Fruit fly (Drosophila melanogaster) whole organism, embryonic: ENCODE measurements around the gene eas.

ENCODE experiments used
- Bdp1 ChIP-seq: fragments of 200-800 bp; sonication (Bioruptor generic); optimal IDR thresholded peaks from 3 replicates; lab custom pipeline; 2016; ENCODE audit warnings: missing biosample characterization, missing genetic modification characterization
- CG12942 ChIP-seq: fragments of 200-800 bp; sonication (Bioruptor generic); optimal IDR thresholded peaks from 3 replicates; lab custom pipeline; 2016; ENCODE audit warnings: missing biosample characterization, missing genetic modification characterization
- CG17359 ChIP-seq: fragments of 200-800 bp; sonication (Bioruptor generic); optimal IDR thresholded peaks from 3 replicates; lab custom pipeline; 2018; ENCODE audit warnings: missing biosample characterization, mild to moderate bottlenecking, missing genetic modification characterization, moderate library complexity
- CG17829 ChIP-seq: fragments of 200-800 bp; optimal IDR thresholded peaks from 2 replicates; lab custom pipeline; 2019; ENCODE audit warnings: missing biosample characterization, mild to moderate bottlenecking, missing genetic modification characterization, moderate library complexity
- CG18619 ChIP-seq: fragments of 200-800 bp; sonication (Bioruptor generic); optimal IDR thresholded peaks from 3 replicates; lab custom pipeline; 2017; ENCODE audit warnings: missing biosample characterization, mild to moderate bottlenecking, missing genetic modification characterization
- CG2712 ChIP-seq: fragments of 200-800 bp; optimal IDR thresholded peaks from 3 replicates; lab custom pipeline; 2019; ENCODE audit warnings: missing biosample characterization, mild to moderate bottlenecking, missing genetic modification characterization, moderate library complexity
- CG3065 ChIP-seq: fragments of 200-800 bp; sonication (Bioruptor generic); optimal IDR thresholded peaks from 2 replicates; lab custom pipeline; 2016; ENCODE audit warnings: missing biosample characterization, missing genetic modification characterization
- CG31441 ChIP-seq: fragments of 200-800 bp; sonication (Bioruptor generic); IDR thresholded peaks from 2 replicates; pipeline ENCODE4 v1.3.6; 2022; ENCODE audit warnings: missing biosample characterization, missing genetic modification characterization
- CG32767 ChIP-seq: fragments of 200-800 bp; sonication (Bioruptor generic); IDR thresholded peaks from 2 replicates; pipeline ENCODE4 v1.3.6; 2022; ENCODE audit warnings: missing biosample characterization, missing genetic modification characterization
- CG43689 ChIP-seq: fragments of 200-800 bp; sonication (Bioruptor generic); IDR thresholded peaks from 2 replicates; pipeline ENCODE4 v1.3.6; 2022; ENCODE audit warnings: missing biosample characterization, missing genetic modification characterization
- CG4617 ChIP-seq: fragments of 200-800 bp; sonication (Bioruptor generic); optimal IDR thresholded peaks from 3 replicates; lab custom pipeline; 2016; ENCODE audit warnings: missing biosample characterization, missing genetic modification characterization, borderline replicate concordance
- CG6791 ChIP-seq: fragments of 200-800 bp; sonication (Bioruptor generic); IDR thresholded peaks from 3 replicates; pipeline ENCODE4 v1.3.6; 2022; ENCODE audit warnings: missing biosample characterization, missing genetic modification characterization; ENCODE audit not compliant: partially characterized antibody
- CG7357 ChIP-seq: fragments of 200-800 bp; sonication (Bioruptor generic); IDR thresholded peaks from 3 replicates; pipeline ENCODE4 v1.3.6; 2022; ENCODE audit warnings: missing biosample characterization, missing genetic modification characterization
- CG7556 ChIP-seq: fragments of 200-800 bp; sonication (Bioruptor generic); optimal IDR thresholded peaks from 2 replicates; lab custom pipeline; 2017; ENCODE audit warnings: missing biosample characterization, mild to moderate bottlenecking, missing genetic modification characterization
- CG8765 ChIP-seq: fragments of 200-800 bp; sonication (Bioruptor generic); IDR thresholded peaks from 2 replicates; pipeline ENCODE4 v1.3.6; 2022; ENCODE audit warnings: missing biosample characterization, missing genetic modification characterization
- CG9797 ChIP-seq: fragments of 200-800 bp; sonication (Bioruptor generic); optimal IDR thresholded peaks from 3 replicates; lab custom pipeline; 2018; ENCODE audit warnings: missing biosample characterization, mild to moderate bottlenecking, missing genetic modification characterization
- Camta ChIP-seq: fragments of 200-800 bp; sonication (Bioruptor generic); optimal IDR thresholded peaks from 2 replicates; lab custom pipeline; 2016; ENCODE audit warnings: missing biosample characterization, missing genetic modification characterization
- Dbx ChIP-seq: fragments of 200-800 bp; sonication (Bioruptor generic); IDR thresholded peaks from 3 replicates; pipeline ENCODE4 v1.3.6; 2022; ENCODE audit warnings: missing biosample characterization, missing genetic modification characterization
- Dek ChIP-seq: fragments of 200-800 bp; sonication (Bioruptor generic); optimal IDR thresholded peaks from 3 replicates; lab custom pipeline; 2019; ENCODE audit warnings: missing biosample characterization, mild to moderate bottlenecking, missing genetic modification characterization, moderate library complexity
- Dll ChIP-seq: fragments of 200-800 bp; sonication (Bioruptor generic); IDR thresholded peaks from 4 replicates; pipeline ENCODE4 v1.3.6; 2022; ENCODE audit warnings: missing biosample characterization, missing genetic modification characterization; ENCODE audit not compliant: partially characterized antibody
- E2f1 ChIP-seq: fragments of 200-800 bp; sonication (Bioruptor generic); IDR thresholded peaks from 2 replicates; pipeline ENCODE4 v1.3.6; 2022; ENCODE audit warnings: missing biosample characterization, missing genetic modification characterization
- Eip74EF ChIP-seq, 2 experiments: fragments of 200-800 bp in 1 of 2; fragments of >200 bp in 1 of 2; sonication (Bioruptor generic) in 1 of 2; optimal IDR thresholded peaks; 2 replicates each; lab custom pipeline; 2017 to 2019; ENCODE audit warnings: missing biosample characterization in 2 of 2, missing genetic modification characterization in 2 of 2, mild to moderate bottlenecking in 1 of 2, moderate library complexity in 1 of 2
- Lim3 ChIP-seq: fragments of 200-800 bp; sonication (Bioruptor generic); IDR thresholded peaks from 2 replicates; pipeline ENCODE4 v1.3.6; 2022; ENCODE audit warnings: missing biosample characterization, missing genetic modification characterization
- MTF-1 ChIP-seq: fragments of 200-800 bp; sonication (Bioruptor generic); optimal IDR thresholded peaks from 2 replicates; lab custom pipeline; 2018; ENCODE audit warnings: missing biosample characterization, mild to moderate bottlenecking, missing genetic modification characterization, borderline replicate concordance
- Max ChIP-seq: fragments of 200-800 bp; sonication (Bioruptor generic); optimal IDR thresholded peaks from 2 replicates; lab custom pipeline; 2016; ENCODE audit warnings: missing biosample characterization, mild to moderate bottlenecking, missing genetic modification characterization
- Stat92E ChIP-seq, 3 experiments: fragments of >200 bp in 2 of 3; fragments of 200-800 bp in 1 of 3; sonication (Bioruptor generic) in 1 of 3; optimal IDR thresholded peaks; 2 replicates each; lab custom pipeline; 2017 to 2019; ENCODE audit warnings: missing biosample characterization in 3 of 3, missing genetic modification characterization in 3 of 3, mild to moderate bottlenecking in 1 of 3, moderate library complexity in 1 of 3
- al ChIP-seq: fragments of 200-800 bp; sonication (Bioruptor generic); IDR thresholded peaks from 2 replicates; pipeline ENCODE4 v1.3.6; 2022; ENCODE audit warnings: missing biosample characterization, missing genetic modification characterization
- amos ChIP-seq: fragments of 200-800 bp; sonication (Bioruptor generic); IDR thresholded peaks from 2 replicates; pipeline ENCODE4 v1.3.6; 2022; ENCODE audit warnings: missing biosample characterization, missing genetic modification characterization; ENCODE audit not compliant: partially characterized antibody
- cato ChIP-seq: fragments of 200-800 bp; sonication (Bioruptor generic); optimal IDR thresholded peaks from 2 replicates; lab custom pipeline; 2016; ENCODE audit warnings: missing biosample characterization, missing genetic modification characterization, borderline replicate concordance
- gro ChIP-seq: fragments of 200-800 bp; sonication (Bioruptor generic); optimal IDR thresholded peaks from 2 replicates; lab custom pipeline; 2016; ENCODE audit warnings: missing biosample characterization, missing genetic modification characterization
- gt ChIP-seq: fragments of 200-800 bp; sonication (Bioruptor generic); IDR thresholded peaks from 2 replicates; pipeline ENCODE4 v1.3.6; 2022; ENCODE audit warnings: missing biosample characterization, missing genetic modification characterization
- ham ChIP-seq: fragments of 200-800 bp; sonication (Bioruptor generic); IDR thresholded peaks from 2 replicates; pipeline ENCODE4 v1.3.6; 2022; ENCODE audit warnings: missing biosample characterization, missing genetic modification characterization
- inv ChIP-seq: fragments of 200-800 bp; sonication (Bioruptor generic); IDR thresholded peaks from 2 replicates; pipeline ENCODE4 v1.3.6; 2022; ENCODE audit warnings: missing biosample characterization, missing genetic modification characterization; ENCODE audit not compliant: partially characterized antibody
- jing ChIP-seq: fragments of 200-800 bp; sonication (Bioruptor generic); optimal IDR thresholded peaks from 2 replicates; lab custom pipeline; 2018; ENCODE audit warnings: missing biosample characterization, mild to moderate bottlenecking, missing genetic modification characterization
- ken ChIP-seq: fragments of 200-800 bp; sonication (Bioruptor generic); IDR thresholded peaks from 3 replicates; pipeline ENCODE4 v1.3.6; 2022; ENCODE audit warnings: missing biosample characterization, missing genetic modification characterization
- nerfin-2 ChIP-seq: fragments of 200-800 bp; sonication (Bioruptor generic); IDR thresholded peaks from 2 replicates; pipeline ENCODE4 v1.3.6; 2022; ENCODE audit warnings: missing biosample characterization, missing genetic modification characterization; ENCODE audit not compliant: partially characterized antibody
- pb ChIP-seq: fragments of 200-800 bp; sonication (Bioruptor generic); optimal IDR thresholded peaks from 3 replicates; lab custom pipeline; 2016; ENCODE audit warnings: missing biosample characterization, missing genetic modification characterization
- pfk ChIP-seq: fragments of 200-800 bp; sonication (Bioruptor generic); optimal IDR thresholded peaks from 2 replicates; lab custom pipeline; 2018; ENCODE audit warnings: missing biosample characterization, mild to moderate bottlenecking, missing genetic modification characterization, moderate library complexity
- pzg ChIP-seq: fragments of 200-800 bp; sonication (Bioruptor generic); optimal IDR thresholded peaks from 3 replicates; lab custom pipeline; 2018; ENCODE audit warnings: missing biosample characterization, mild to moderate bottlenecking, missing genetic modification characterization, moderate library complexity
- rib ChIP-seq: fragments of 200-800 bp; sonication (Bioruptor generic); IDR thresholded peaks from 2 replicates; pipeline ENCODE4 v1.3.6; 2022; ENCODE audit warnings: missing biosample characterization, missing genetic modification characterization
- sqz ChIP-seq: fragments of 200-800 bp; sonication (Bioruptor generic); optimal IDR thresholded peaks from 3 replicates; lab custom pipeline; 2018; ENCODE audit warnings: missing biosample characterization, mild to moderate bottlenecking, missing genetic modification characterization
- stwl ChIP-seq: fragments of 200-800 bp; sonication (Bioruptor generic); optimal IDR thresholded peaks from 3 replicates; lab custom pipeline; 2018; ENCODE audit warnings: missing biosample characterization, mild to moderate bottlenecking, missing genetic modification characterization, moderate library complexity
- tio ChIP-seq: fragments of 200-800 bp; sonication (Bioruptor generic); optimal IDR thresholded peaks from 2 replicates; lab custom pipeline; 2017; ENCODE audit warnings: missing biosample characterization, missing genetic modification characterization, inconsistent platforms
- ttk ChIP-seq: fragments of 200-800 bp; sonication (Bioruptor generic); IDR thresholded peaks from 2 replicates; pipeline ENCODE4 v2.1.2; 2022; ENCODE audit warnings: missing biosample characterization, missing genetic modification characterization
- zen ChIP-seq: fragments of 200-800 bp; sonication (Bioruptor generic); optimal IDR thresholded peaks from 3 replicates; lab custom pipeline; 2018; ENCODE audit warnings: missing biosample characterization, mild to moderate bottlenecking, missing genetic modification characterization, moderate library complexity
- zen2 ChIP-seq: fragments of 200-800 bp; sonication (Bioruptor generic); IDR thresholded peaks from 3 replicates; pipeline ENCODE4 v1.3.6; 2022; ENCODE audit warnings: missing biosample characterization, missing genetic modification characterization; ENCODE audit not compliant: partially characterized antibody
- zf30C ChIP-seq: fragments of 200-800 bp; sonication (Bioruptor generic); optimal IDR thresholded peaks from 3 replicates; lab custom pipeline; 2018; ENCODE audit warnings: missing biosample characterization, mild to moderate bottlenecking, missing genetic modification characterization

eas gene

DNA sequence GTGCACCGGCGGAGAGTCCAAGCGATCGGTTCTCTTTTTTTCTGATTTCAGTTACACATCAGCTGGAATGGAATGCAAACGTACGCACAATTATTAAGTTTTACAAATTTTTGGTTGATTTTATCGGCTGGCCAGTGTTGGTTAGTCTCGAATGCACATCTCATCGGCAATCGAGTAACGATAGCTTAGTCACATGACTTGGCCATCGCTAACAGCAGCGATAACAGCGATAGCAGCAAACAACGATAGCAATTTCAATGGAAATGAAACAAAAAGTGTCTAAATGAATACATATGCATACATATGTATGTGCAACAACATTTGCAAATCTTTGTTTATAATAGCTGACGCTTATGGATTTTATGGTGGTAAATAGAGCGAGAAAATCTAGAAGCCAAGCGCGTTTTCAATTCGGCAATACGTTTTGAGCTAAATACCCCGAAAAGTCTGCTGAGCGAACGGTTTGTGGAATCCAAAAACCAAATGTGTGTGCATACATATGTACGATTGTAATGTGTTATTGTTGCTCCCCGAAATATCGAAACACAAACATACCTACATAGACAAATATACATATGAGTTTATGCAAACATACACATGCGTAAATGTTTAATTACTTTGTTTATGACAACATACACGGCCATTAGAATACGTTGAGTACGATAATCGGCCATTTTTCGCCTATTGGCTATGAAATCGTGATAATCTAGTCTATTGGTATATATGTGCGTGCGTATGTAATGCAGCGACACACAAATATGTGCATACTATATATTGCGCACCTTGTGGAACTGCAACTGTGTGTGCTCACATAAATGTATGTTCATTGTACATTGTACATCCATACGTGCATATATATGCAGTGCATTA, 18.5 kb downstream of the eas start, which contains the start of gene CG3632 (continued):
- TF ChIP-seq Stat92E (GFP tag; optimal IDR thresholded peaks at IDR 0.05; lab: Kevin White, UChicago) (peak in 1 of 3 experiments; percentile 86), CG12942 (peak; percentile 6), CG32767 (GFP tag; lab: Robert Waterston, UW) (peak; percentile 32; the same call in 1 of the 2 replicates), CG4617 (peak; percentile 71), rib (peak; percentile 61; the same call in 1 of the 2 replicates), tio (GFP tag; lab: Kevin White, UChicago) (no peak), pb (GFP tag; lab: Kevin White, UChicago) (no peak), CG3065 (GFP tag; lab: Kevin White, UChicago) (no peak), inv (GFP tag; lab: Robert Waterston, UW) (peak; percentile 68; the same call in 1 of the 2 replicates), CG31441 (GFP tag; lab: Robert Waterston, UW) (no peak), CG2712 (peak; percentile 43), E2f1 (0 out of 2 replicates have a peak, but pooled peaks have one; percentile 12), Max (GFP tag; lab: Kevin White, UChicago) (no peak), gro (GFP tag; lab: Kevin White, UChicago) (peak; percentile 64), CG18619 (GFP tag; lab: Kevin White, UChicago) (no peak), Eip74EF (GFP tag; optimal IDR thresholded peaks at IDR 0.05; lab: Kevin White, UChicago) (no peak), zen (tag; lab: Kevin White, UChicago) (no peak), Dbx (GFP tag; lab: Robert Waterston, UW) (peak; percentile 69; the same call in 2 of the 3 replicates), amos (GFP tag; lab: Robert Waterston, UW) (peak; percentile 90; the same call in 1 of the 2 replicates), CG7357 (GFP tag; lab: Robert Waterston, UW) (no peak), CG6791 (GFP tag; lab: Robert Waterston, UW) (peak; percentile 94), CG8765 (no peak), CG43689 (GFP tag; lab: Robert Waterston, UW) (no peak), ken (GFP tag; lab: Robert Waterston, UW) (peak; percentile 56; the same call in 2 of the 3 replicates), zf30C (GFP tag; lab: Kevin White, UChicago) (no peak), CG7556 (no peak), jing (GFP tag; lab: Kevin White, UChicago) (no peak), al (GFP tag; lab: Robert Waterston, UW) (0 out of 2 replicates have a peak, but pooled peaks have one; percentile 10), pfk (GFP tag; lab: Kevin White, UChicago) (peak; percentile 88), gt (no peak), CG9797 (peak; percentile 30), Bdp1 (GFP tag; lab: Kevin White, UChicago) (no peak), stwl (tag; lab: Kevin White, UChicago) (peak; percentile 98), Camta (GFP tag; lab: Kevin White, UChicago) (peak; percentile 41), pzg (GFP tag; lab: Kevin White, UChicago) (peak; percentile 84), ham (GFP tag; lab: Robert Waterston, UW) (no peak), MTF-1 (GFP tag; lab: Kevin White, UChicago) (no peak), CG17829 (peak; percentile 8), zen2 (GFP tag; lab: Robert Waterston, UW) (no peak; the same call in 1 of the 3 replicates), Dll (GFP tag; lab: Robert Waterston, UW) (peak; percentile 65; the same call in 3 of the 4 replicates), sqz (GFP tag; lab: Kevin White, UChicago) (no peak), Lim3 (GFP tag; lab: Robert Waterston, UW) (no peak), CG17359 (tag; lab: Kevin White, UChicago) (no peak), cato (GFP tag; lab: Kevin White, UChicago) (no peak), ttk (GFP tag; lab: Robert Waterston, UW) (no peak), nerfin-2 (GFP tag; lab: Robert Waterston, UW) (peak; percentile 84), Dek (tag; lab: Kevin White, UChicago) (no peak)
